Worm (Caenorhabditis elegans) whole organism, L1 larva: Measurements from ENCODE around the gene fbxc-55.

Experiments used
- ama-1 ChIP-seq: fragments of 150-350 bp; optimal IDR thresholded peaks from 2 replicates; lab custom pipeline; 2014
- dpl-1 ChIP-seq, 3 experiments: fragments of 150-350 bp in 2 of 3; sonication (generic microtip) in 1 of 3; optimal IDR thresholded peaks; 2 replicates each; lab custom pipeline; 2014 to 2017; ENCODE audit warnings: missing biosample characterization in 3 of 3, missing genetic modification characterization in 3 of 3, missing genetic modification reagents in 3 of 3
- nhr-237 ChIP-seq: fragments of 150-350 bp; optimal IDR thresholded peaks from 2 replicates; lab custom pipeline; 2014; ENCODE audit warnings: missing biosample characterization, missing genetic modification characterization
- nhr-76 ChIP-seq: sonication (generic microtip); optimal IDR thresholded peaks from 2 replicates; lab custom pipeline; 2017; ENCODE audit warnings: missing biosample characterization, missing genetic modification characterization

DNA sequence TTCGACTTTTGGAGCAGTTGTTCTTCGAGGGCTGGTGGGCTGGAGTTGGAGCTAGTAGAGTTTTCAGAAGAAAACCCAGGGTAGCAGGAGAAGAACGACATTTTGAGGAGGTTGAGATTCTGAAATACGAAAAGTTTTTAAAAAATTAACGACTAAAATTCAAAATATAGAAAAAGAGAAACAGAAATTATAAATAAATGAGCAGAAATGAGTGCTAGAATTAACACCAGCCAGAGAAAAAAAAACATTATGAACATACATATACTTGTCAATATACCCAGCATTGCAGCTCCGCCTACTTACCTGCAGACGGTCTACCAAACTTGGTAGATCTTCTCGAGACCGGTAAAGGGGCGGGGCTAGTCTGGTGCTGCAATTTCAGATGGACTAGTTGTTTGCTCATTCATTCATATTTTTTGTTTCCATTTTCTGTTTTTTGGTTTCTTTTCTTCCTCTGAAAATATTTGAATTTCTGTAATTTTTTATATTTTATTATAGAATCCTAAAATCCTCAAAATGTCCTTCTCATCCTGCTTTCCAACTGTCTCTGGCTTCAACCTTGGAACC, 36.5 kb upstream of the fbxc-55 start, which contains the start of the genes ZC239.20 and ZC239.21:
- TF ChIP-seq dpl-1 (GFP tag; optimal IDR thresholded peaks at IDR 0.05; lab: Kevin White, UChicago) (no peak), ama-1 (lab: Kevin White, UChicago) (no peak), nhr-237 (tag; lab: Kevin White, UChicago) (no peak), nhr-76 (tag; lab: Kevin White, UChicago) (no peak)
